Fruit fly (Drosophila melanogaster): ENCODE data around the gene Rtel1.

- TF ChIP-seq ey (GFP tag; optimal IDR thresholded peaks at IDR 0.05), result peak; percentile 51
- peak; percentile 94 for TF ChIP-seq Myc (optimal IDR thresholded peaks at IDR 0.05)
- TF ChIP-seq CG32264 (GFP tag; optimal IDR thresholded peaks at IDR 0.05), result no peak
- no peak for TF ChIP-seq brk (GFP tag; optimal IDR thresholded peaks at IDR 0.05)
- TF ChIP-seq lola (GFP tag; optimal IDR thresholded peaks at IDR 0.05), result no peak
Observed at dm6 chrX:5698087-5698727, 49.3 kb upstream of the Rtel1 start, which contains the start of gene AdamTS-B.
